Fruit fly (Drosophila melanogaster) whole organism, prepupa: ENCODE results near the gene Ccp84Ad.

ENCODE experiments used
- Blimp-1 ChIP-seq: fragments of 200-800 bp; sonication (Bioruptor generic); optimal IDR thresholded peaks from 3 replicates; lab custom pipeline; 2017; ENCODE audit warnings: missing biosample characterization, missing genetic modification characterization, mild to moderate bottlenecking, moderate library complexity, missing genetic modification reagents
- CG11294 ChIP-seq: fragments of 200-800 bp; sonication (Bioruptor generic); IDR thresholded peaks from 2 replicates; pipeline ENCODE4 v1.3.6; 2022; ENCODE audit warnings: missing biosample characterization, missing genetic modification characterization
- CG6792 ChIP-seq: fragments of 200-800 bp; sonication (Bioruptor generic); optimal IDR thresholded peaks from 3 replicates; lab custom pipeline; 2016; ENCODE audit warnings: missing biosample characterization, missing genetic modification characterization
- Gug ChIP-seq: fragments of 200-800 bp; sonication (Bioruptor generic); IDR thresholded peaks from 2 replicates; pipeline ENCODE4 v1.3.6; 2022; ENCODE audit warnings: missing biosample characterization, missing genetic modification characterization
- Hr4 ChIP-seq: fragments of 200-800 bp; sonication (Bioruptor generic); optimal IDR thresholded peaks from 3 replicates; lab custom pipeline; 2016; ENCODE audit warnings: missing biosample characterization, missing genetic modification characterization
- Lpt ChIP-seq: fragments of 200-800 bp; sonication (Bioruptor generic); optimal IDR thresholded peaks from 3 replicates; lab custom pipeline; 2016; ENCODE audit warnings: missing biosample characterization, missing genetic modification characterization
- cyc ChIP-seq: fragments of 200-800 bp; sonication (Bioruptor generic); optimal IDR thresholded peaks from 3 replicates; lab custom pipeline; 2016; ENCODE audit warnings: missing biosample characterization, missing genetic modification characterization

DNA sequence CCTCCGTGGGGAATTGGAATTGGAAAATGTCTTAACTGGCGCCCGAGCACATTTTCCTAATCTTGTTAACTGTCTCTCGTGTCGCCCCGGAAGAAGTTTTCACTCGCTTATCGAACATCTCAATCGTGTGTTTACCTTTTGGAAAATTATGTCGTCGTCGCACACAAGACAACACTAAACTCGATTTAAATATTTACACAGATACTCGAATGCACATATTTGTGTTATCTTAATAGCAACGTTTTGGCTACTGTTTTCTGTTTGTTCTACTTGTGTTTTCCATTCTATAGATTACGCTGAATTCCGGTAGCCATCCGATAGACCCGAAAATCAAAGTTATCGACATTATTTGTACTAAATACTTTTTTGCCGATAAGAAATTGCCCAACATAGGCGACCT is 25.3 kb upstream of the Ccp84Ad start:
- TF ChIP-seq CG6792 (GFP tag; lab: Kevin White, UChicago) (no peak), CG11294 (GFP tag; lab: Robert Waterston, UW) (no peak), Blimp-1 (no peak), cyc (GFP tag; lab: Kevin White, UChicago) (no peak), Lpt (GFP tag; lab: Kevin White, UChicago) (no peak), Gug (GFP tag; lab: Robert Waterston, UW) (no peak), Hr4 (GFP tag; lab: Kevin White, UChicago) (no peak)
